Fruit fly (Drosophila melanogaster) whole organism, embryonic: ENCODE results near the gene Tlk.

Experiments used
- Aef1 ChIP-seq: fragments of 200-800 bp; sonication (Bioruptor generic); IDR thresholded peaks from 3 replicates; pipeline ENCODE4 v1.3.6; 2022; ENCODE audit warnings: missing biosample characterization, missing genetic modification characterization
- Atf-2 ChIP-seq: fragments of 200-800 bp; sonication (Bioruptor generic); optimal IDR thresholded peaks from 2 replicates; lab custom pipeline; 2016; ENCODE audit warnings: missing biosample characterization, missing genetic modification characterization
- CG10267 ChIP-seq: fragments of 200-800 bp; sonication (Bioruptor generic); optimal IDR thresholded peaks from 2 replicates; lab custom pipeline; 2018; ENCODE audit warnings: missing biosample characterization, mild to moderate bottlenecking, missing genetic modification characterization, moderate library complexity
- CG10543 ChIP-seq: fragments of 200-800 bp; sonication (Bioruptor generic); optimal IDR thresholded peaks from 3 replicates; lab custom pipeline; 2017; ENCODE audit warnings: missing biosample characterization, mild to moderate bottlenecking, missing genetic modification characterization, moderate library complexity
- CG13287 ChIP-seq: fragments of 200-800 bp; sonication (Bioruptor generic); IDR thresholded peaks from 2 replicates; pipeline ENCODE4 v1.3.6; 2022; ENCODE audit warnings: missing biosample characterization, missing genetic modification characterization; ENCODE audit not compliant: partially characterized antibody
- CG13894 ChIP-seq: fragments of 200-800 bp; sonication (Bioruptor generic); optimal IDR thresholded peaks from 3 replicates; lab custom pipeline; 2018; ENCODE audit warnings: missing biosample characterization, mild to moderate bottlenecking, missing genetic modification characterization, moderate library complexity
- CG15601 ChIP-seq: fragments of 200-800 bp; sonication (Bioruptor generic); optimal IDR thresholded peaks from 3 replicates; lab custom pipeline; 2019; ENCODE audit warnings: missing biosample characterization, mild to moderate bottlenecking, missing genetic modification characterization, moderate library complexity
- CG16863 ChIP-seq: fragments of 200-800 bp; sonication (Bioruptor generic); optimal IDR thresholded peaks from 3 replicates; lab custom pipeline; 2016; ENCODE audit warnings: missing biosample characterization, missing genetic modification characterization
- CG17361 ChIP-seq: fragments of 200-800 bp; sonication (Bioruptor generic); IDR thresholded peaks from 3 replicates; pipeline ENCODE4 v1.3.6; 2022; ENCODE audit warnings: missing biosample characterization, missing genetic modification characterization
- CG17612 ChIP-seq: fragments of 200-800 bp; sonication (Bioruptor generic); IDR thresholded peaks from 2 replicates; pipeline ENCODE4 v1.3.6; 2022; ENCODE audit warnings: missing biosample characterization, missing genetic modification characterization
- CG17912 ChIP-seq: fragments of 200-800 bp; sonication (Bioruptor generic); optimal IDR thresholded peaks from 2 replicates; lab custom pipeline; 2018; ENCODE audit warnings: missing biosample characterization, mild to moderate bottlenecking, missing genetic modification characterization
- CG18011 ChIP-seq: fragments of 200-800 bp; sonication (Bioruptor generic); optimal IDR thresholded peaks from 2 replicates; lab custom pipeline; 2017; ENCODE audit warnings: missing biosample characterization, missing genetic modification characterization, mild to moderate bottlenecking, moderate library complexity, missing genotype
- CG18599 ChIP-seq: fragments of 200-800 bp; sonication (Bioruptor generic); optimal IDR thresholded peaks from 3 replicates; lab custom pipeline; 2017; ENCODE audit warnings: missing biosample characterization, missing genetic modification characterization, mild to moderate bottlenecking, moderate library complexity, missing genetic modification reagents
- CG30431 ChIP-seq: fragments of 200-800 bp; sonication (Bioruptor generic); optimal IDR thresholded peaks from 2 replicates; lab custom pipeline; 2017; ENCODE audit warnings: missing biosample characterization, missing genetic modification characterization
- CG32532 ChIP-seq: fragments of 200-800 bp; sonication (Bioruptor generic); IDR thresholded peaks from 2 replicates; pipeline ENCODE4 v1.3.6; 2022; ENCODE audit warnings: missing biosample characterization, missing genetic modification characterization
- CG32767 ChIP-seq: fragments of 200-800 bp; sonication (Bioruptor generic); IDR thresholded peaks from 2 replicates; pipeline ENCODE4 v1.3.6; 2022; ENCODE audit warnings: missing biosample characterization, missing genetic modification characterization
- CG34376 ChIP-seq: fragments of 200-800 bp; sonication (Bioruptor generic); optimal IDR thresholded peaks from 2 replicates; lab custom pipeline; 2018; ENCODE audit warnings: missing biosample characterization, mild to moderate bottlenecking, missing genetic modification characterization
- CG3995 ChIP-seq: fragments of 200-800 bp; sonication (Bioruptor generic); optimal IDR thresholded peaks from 3 replicates; lab custom pipeline; 2016; ENCODE audit warnings: missing biosample characterization, missing genetic modification characterization
- CG4328 ChIP-seq: fragments of 200-800 bp; sonication (Bioruptor generic); optimal IDR thresholded peaks from 3 replicates; lab custom pipeline; 2017; ENCODE audit warnings: missing biosample characterization, missing genetic modification reagents, missing genetic modification characterization
- CG6254 ChIP-seq: fragments of 200-800 bp; sonication (Bioruptor generic); optimal IDR thresholded peaks from 3 replicates; lab custom pipeline; 2017; ENCODE audit warnings: mild to moderate bottlenecking, missing biosample characterization, missing genetic modification reagents, missing genetic modification characterization
- CG6689 ChIP-seq: fragments of 200-800 bp; sonication (Bioruptor generic); IDR thresholded peaks from 2 replicates; pipeline ENCODE4 v1.3.6; 2022; ENCODE audit warnings: missing biosample characterization, missing genetic modification characterization
- CG7786 ChIP-seq: fragments of 200-800 bp; sonication (Bioruptor generic); optimal IDR thresholded peaks from 2 replicates; lab custom pipeline; 2016; ENCODE audit warnings: missing biosample characterization, missing genetic modification characterization
- CG7963 ChIP-seq: fragments of 200-800 bp; sonication (Bioruptor generic); IDR thresholded peaks from 3 replicates; pipeline ENCODE4 v1.3.6; 2022; ENCODE audit warnings: missing biosample characterization, missing genetic modification characterization; ENCODE audit not compliant: partially characterized antibody
- CG8281 ChIP-seq: fragments of 200-800 bp; sonication (Bioruptor generic); optimal IDR thresholded peaks from 2 replicates; lab custom pipeline; 2018; ENCODE audit warnings: missing biosample characterization, mild to moderate bottlenecking, missing genetic modification characterization, moderate library complexity
- NFAT ChIP-seq: fragments of 200-800 bp; sonication (Bioruptor generic); IDR thresholded peaks from 2 replicates; pipeline ENCODE4 v1.3.6; 2022; ENCODE audit warnings: missing biosample characterization, missing genetic modification characterization
- Pdp1 ChIP-seq, 2 experiments: fragments of 200-800 bp; sonication (Bioruptor generic); optimal IDR thresholded peaks; 3 replicates each; lab custom pipeline; 2016; ENCODE audit warnings: missing biosample characterization in 2 of 2, missing genetic modification characterization in 2 of 2, mild to moderate bottlenecking in 1 of 2, moderate library complexity in 1 of 2
- Sox100B ChIP-seq: fragments of 200-800 bp; sonication (Bioruptor generic); optimal IDR thresholded peaks from 3 replicates; lab custom pipeline; 2018; ENCODE audit warnings: missing biosample characterization, mild to moderate bottlenecking, missing genetic modification characterization
- Tbp ChIP-seq: fragments of >200 bp; optimal IDR thresholded peaks from 2 replicates; lab custom pipeline; 2018; ENCODE audit warnings: missing biosample characterization, missing genetic modification characterization
- Vsx1 ChIP-seq: fragments of 200-800 bp; sonication (Bioruptor generic); optimal IDR thresholded peaks from 2 replicates; lab custom pipeline; 2017; ENCODE audit warnings: missing biosample characterization, mild to moderate bottlenecking, missing genetic modification characterization, missing genetic modification reagents
- ab ChIP-seq: fragments of 200-800 bp; sonication (Bioruptor generic); optimal IDR thresholded peaks from 2 replicates; lab custom pipeline; 2016; ENCODE audit warnings: missing biosample characterization, missing genetic modification characterization
- amos ChIP-seq: fragments of 200-800 bp; sonication (Bioruptor generic); IDR thresholded peaks from 2 replicates; pipeline ENCODE4 v1.3.6; 2022; ENCODE audit warnings: missing biosample characterization, missing genetic modification characterization; ENCODE audit not compliant: partially characterized antibody
- ase ChIP-seq: fragments of 200-800 bp; sonication (Bioruptor generic); IDR thresholded peaks from 3 replicates; pipeline ENCODE4 v1.3.6; 2022; ENCODE audit warnings: missing biosample characterization, missing genetic modification characterization
- btn ChIP-seq: fragments of 200-800 bp; sonication (Bioruptor generic); optimal IDR thresholded peaks from 2 replicates; lab custom pipeline; 2016; ENCODE audit warnings: missing biosample characterization, missing genetic modification characterization
- ci ChIP-seq: fragments of 200-800 bp; sonication (Bioruptor generic); IDR thresholded peaks from 3 replicates; pipeline ENCODE4 v1.3.6; 2022; ENCODE audit warnings: missing biosample characterization, missing genetic modification characterization
- crc ChIP-seq: fragments of 200-800 bp; sonication (Bioruptor generic); optimal IDR thresholded peaks from 2 replicates; lab custom pipeline; 2016; ENCODE audit warnings: missing biosample characterization, missing genetic modification characterization
- cwo ChIP-seq: fragments of 200-800 bp; sonication (Bioruptor generic); optimal IDR thresholded peaks from 3 replicates; lab custom pipeline; 2017; ENCODE audit warnings: missing biosample characterization, missing genetic modification characterization, mild to moderate bottlenecking, moderate library complexity, missing genetic modification reagents
- dysf ChIP-seq: fragments of 200-800 bp; sonication (Bioruptor generic); IDR thresholded peaks from 3 replicates; pipeline ENCODE4 v1.3.6; 2022; ENCODE audit warnings: missing biosample characterization, missing genetic modification characterization
- eve ChIP-seq, 2 experiments: fragments of >200 bp; optimal IDR thresholded peaks; 2 replicates each; lab custom pipeline; 2017; ENCODE audit warnings: missing biosample characterization in 2 of 2, missing genetic modification characterization in 2 of 2
- hbn ChIP-seq: fragments of 200-800 bp; sonication (Bioruptor generic); IDR thresholded peaks from 2 replicates; pipeline ENCODE4 v1.3.6; 2022; ENCODE audit warnings: missing biosample characterization, missing genetic modification characterization; ENCODE audit not compliant: partially characterized antibody
- lab ChIP-seq: fragments of 200-800 bp; sonication (Bioruptor generic); optimal IDR thresholded peaks from 3 replicates; lab custom pipeline; 2017; ENCODE audit warnings: missing biosample characterization, missing genetic modification characterization, mild to moderate bottlenecking, moderate library complexity, missing genetic modification reagents
- nerfin-1 ChIP-seq: fragments of 200-800 bp; sonication (Bioruptor generic); optimal IDR thresholded peaks from 3 replicates; lab custom pipeline; 2019; ENCODE audit warnings: missing biosample characterization, mild to moderate bottlenecking, missing genetic modification characterization, moderate library complexity
- nom ChIP-seq: fragments of 200-800 bp; sonication (Bioruptor generic); optimal IDR thresholded peaks from 2 replicates; lab custom pipeline; 2017; ENCODE audit warnings: missing biosample characterization, missing genetic modification characterization, mild to moderate bottlenecking, moderate library complexity, missing genetic modification reagents
- peb ChIP-seq: fragments of 200-800 bp; sonication (Bioruptor generic); IDR thresholded peaks from 2 replicates; pipeline ENCODE4 v1.3.6; 2022; ENCODE audit warnings: missing biosample characterization, missing genetic modification characterization
- seq ChIP-seq: fragments of 200-800 bp; sonication (Bioruptor generic); IDR thresholded peaks from 2 replicates; pipeline ENCODE4 v1.3.6; 2022; ENCODE audit warnings: missing biosample characterization, missing genetic modification characterization
- sr ChIP-seq: fragments of 200-800 bp; sonication (Bioruptor generic); IDR thresholded peaks from 3 replicates; pipeline ENCODE4 v1.3.6; 2022; ENCODE audit warnings: missing biosample characterization, missing genetic modification characterization
- stwl ChIP-seq: fragments of 200-800 bp; sonication (Bioruptor generic); optimal IDR thresholded peaks from 3 replicates; lab custom pipeline; 2018; ENCODE audit warnings: missing biosample characterization, mild to moderate bottlenecking, missing genetic modification characterization, moderate library complexity
- tll ChIP-seq, 2 experiments: fragments of 200-800 bp in 1 of 2; fragments of >200 bp in 1 of 2; sonication (Bioruptor generic) in 1 of 2; optimal IDR thresholded peaks; 2 replicates each; lab custom pipeline; 2017 to 2019; ENCODE audit warnings: missing biosample characterization in 2 of 2, missing genetic modification characterization in 2 of 2, mild to moderate bottlenecking in 1 of 2, moderate library complexity in 1 of 2
- trem ChIP-seq: fragments of 200-800 bp; optimal IDR thresholded peaks from 3 replicates; lab custom pipeline; 2019; ENCODE audit warnings: missing biosample characterization, mild to moderate bottlenecking, missing genetic modification characterization, moderate library complexity
- tup ChIP-seq: fragments of 200-800 bp; sonication (Bioruptor generic); optimal IDR thresholded peaks from 2 replicates; lab custom pipeline; 2016; ENCODE audit warnings: missing biosample characterization, mild to moderate bottlenecking, missing genetic modification characterization, moderate library complexity
- vnd ChIP-seq: fragments of 200-800 bp; sonication (Bioruptor generic); IDR thresholded peaks from 3 replicates; pipeline ENCODE4 v1.3.6; 2022; ENCODE audit warnings: missing biosample characterization, missing genetic modification characterization; ENCODE audit not compliant: partially characterized antibody

Tlk gene

DNA sequence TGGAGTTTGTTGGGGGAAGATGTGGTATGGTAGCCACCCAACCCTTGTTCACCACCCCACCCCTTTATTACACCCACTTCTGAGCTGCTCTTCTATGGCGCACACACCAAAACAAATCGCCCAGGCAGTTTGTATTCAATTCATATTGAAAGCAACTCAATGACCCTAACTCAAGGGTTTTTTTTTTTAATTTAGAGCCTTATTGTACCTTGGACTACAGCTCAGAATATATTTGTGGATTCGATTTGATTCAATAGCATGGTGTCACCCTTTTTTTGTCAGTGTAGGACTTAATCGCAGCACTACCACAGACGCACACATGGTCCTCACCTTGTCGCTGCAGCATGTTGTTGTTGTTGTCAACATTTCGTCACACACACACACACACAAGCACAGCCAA, 2.4 kb downstream of the Tlk start:
- TF ChIP-seq CG3995 (GFP tag; lab: Kevin White, UChicago) (no peak), CG13287 (no peak), cwo (GFP tag; lab: Kevin White, UChicago) (no peak), CG30431 (GFP tag; lab: Kevin White, UChicago) (no peak), Aef1 (GFP tag; lab: Robert Waterston, UW) (no peak), stwl (tag; lab: Kevin White, UChicago) (no peak), lab (GFP tag; lab: Kevin White, UChicago) (peak; percentile 34), CG10543 (GFP tag; lab: Kevin White, UChicago) (no peak), NFAT (GFP tag; lab: Robert Waterston, UW) (no peak), CG32767 (GFP tag; lab: Robert Waterston, UW) (no peak), CG17361 (GFP tag; lab: Robert Waterston, UW) (no peak), nerfin-1 (tag; lab: Kevin White, UChicago) (no peak), tup (GFP tag; lab: Kevin White, UChicago) (no peak), CG18011 (GFP tag; lab: Kevin White, UChicago) (no peak), CG7963 (GFP tag; lab: Robert Waterston, UW) (no peak), CG4328 (GFP tag; lab: Kevin White, UChicago) (no peak), crc (GFP tag; lab: Kevin White, UChicago) (no peak), Sox100B (GFP tag; lab: Kevin White, UChicago) (no peak), tll (GFP tag; optimal IDR thresholded peaks at IDR 0.05; lab: Kevin White, UChicago) (no peak), peb (GFP tag; lab: Robert Waterston, UW) (no peak), Vsx1 (GFP tag; lab: Kevin White, UChicago) (no peak), hbn (GFP tag; lab: Robert Waterston, UW) (no peak), btn (GFP tag; lab: Kevin White, UChicago) (no peak), trem (tag; lab: Kevin White, UChicago) (no peak), CG6689 (no peak), CG8281 (tag; lab: Kevin White, UChicago) (no peak), CG34376 (no peak), eve (GFP tag; optimal IDR thresholded peaks at IDR 0.05; lab: Kevin White, UChicago) (no peak), dysf (GFP tag; lab: Robert Waterston, UW) (peak; percentile 37; the same call in 1 of the 3 replicates), Pdp1 (GFP tag; optimal IDR thresholded peaks at IDR 0.05; lab: Kevin White, UChicago) (no peak), CG17612 (GFP tag; lab: Robert Waterston, UW) (no peak), ase (GFP tag; lab: Robert Waterston, UW) (no peak), CG6254 (GFP tag; lab: Kevin White, UChicago) (no peak), sr (GFP tag; lab: Robert Waterston, UW) (no peak), CG16863 (GFP tag; lab: Kevin White, UChicago) (peak; percentile 6), vnd (GFP tag; lab: Robert Waterston, UW) (no peak), ab (no peak), CG13894 (no peak), nom (GFP tag; lab: Kevin White, UChicago) (no peak), seq (GFP tag; lab: Robert Waterston, UW) (no peak), CG7786 (GFP tag; lab: Kevin White, UChicago) (no peak), Atf-2 (no peak), CG17912 (GFP tag; lab: Kevin White, UChicago) (no peak), Tbp (GFP tag; lab: Kevin White, UChicago) (no peak), ci (GFP tag; lab: Robert Waterston, UW) (0 out of 3 replicates have a peak, but pooled peaks have one; percentile 57), CG15601 (tag; lab: Kevin White, UChicago) (no peak), CG10267 (tag; lab: Kevin White, UChicago) (no peak), amos (GFP tag; lab: Robert Waterston, UW) (no peak), CG32532 (0 out of 2 replicates have a peak, but pooled peaks have one; percentile 16), CG18599 (GFP tag; lab: Kevin White, UChicago) (peak; percentile 42)
